Worm (Caenorhabditis elegans) whole organism, L1 larva: ENCODE measurements around the gene nhr-112.

Experiments used
- C04F5.9 ChIP-seq: sonication (generic microtip); optimal IDR thresholded peaks from 2 replicates; lab custom pipeline; 2016; ENCODE audit warnings: missing genetic modification characterization, missing compliant biosample characterization
- C34B4.2 ChIP-seq: sonication (generic microtip); optimal IDR thresholded peaks from 2 replicates; lab custom pipeline; 2017; ENCODE audit warnings: mild to moderate bottlenecking, missing genetic modification characterization, missing compliant biosample characterization
- Y116A8C.19 ChIP-seq: sonication (generic microtip); optimal IDR thresholded peaks from 2 replicates; lab custom pipeline; 2016; ENCODE audit warnings: missing compliant biosample characterization, missing genetic modification characterization, borderline replicate concordance
- ama-1 ChIP-seq: fragments of 150-350 bp; optimal IDR thresholded peaks from 2 replicates; lab custom pipeline; 2014
- blmp-1 ChIP-seq: fragments of 150-350 bp; optimal IDR thresholded peaks from 2 replicates; lab custom pipeline; 2014; ENCODE audit warnings: missing biosample characterization, missing genetic modification characterization
- ces-1 ChIP-seq: fragments of 150-350 bp; optimal IDR thresholded peaks from 2 replicates; lab custom pipeline; 2014; ENCODE audit warnings: missing biosample characterization, missing genetic modification reagents, missing genetic modification characterization
- dsc-1 ChIP-seq: sonication (generic microtip); optimal IDR thresholded peaks from 2 replicates; lab custom pipeline; 2016; ENCODE audit warnings: mild to moderate bottlenecking, missing genetic modification characterization, missing compliant biosample characterization
- efl-1 ChIP-seq, 4 experiments: fragments of 150-350 bp; optimal IDR thresholded peaks in 3 of 4; peaks in 1 of 4; 1 replicate in 1 of 4; 2 replicates in 3 of 4; lab custom pipeline; 2014; ENCODE audit warnings: missing biosample characterization in 2 of 4, missing genetic modification characterization in 2 of 4, missing genetic modification reagents in 2 of 4
- fkh-4 ChIP-seq: sonication (generic microtip); optimal IDR thresholded peaks from 2 replicates; lab custom pipeline; 2016; ENCODE audit warnings: missing compliant biosample characterization, missing genetic modification characterization, borderline replicate concordance
- hlh-17 ChIP-seq: fragments of 200-800 bp; sonication (Bioruptor generic); optimal IDR thresholded peaks from 2 replicates; lab custom pipeline; 2018; ENCODE audit warnings: missing genetic modification characterization, mild to moderate bottlenecking, missing compliant biosample characterization, moderate library complexity, borderline replicate concordance
- hlh-4 ChIP-seq: sonication (generic microtip); optimal IDR thresholded peaks from 2 replicates; lab custom pipeline; 2016; ENCODE audit warnings: mild to moderate bottlenecking, missing genetic modification characterization, missing compliant biosample characterization
- irx-1 ChIP-seq: sonication (generic microtip); optimal IDR thresholded peaks from 2 replicates; lab custom pipeline; 2016; ENCODE audit warnings: missing genetic modification characterization, missing compliant biosample characterization
- isw-1 ChIP-seq: fragments of 200-800 bp; sonication (Bioruptor generic); IDR thresholded peaks from 2 replicates; pipeline ENCODE4 v1.3.6; 2022; ENCODE audit warnings: missing genetic modification characterization, missing compliant biosample characterization
- lin-13 ChIP-seq: fragments of 150-350 bp; optimal IDR thresholded peaks from 2 replicates; lab custom pipeline; 2014; ENCODE audit warnings: missing biosample characterization, missing genetic modification reagents, missing genetic modification characterization
- lin-35 ChIP-seq, 2 experiments: fragments of 150-350 bp; optimal IDR thresholded peaks; 2 replicates each; lab custom pipeline; 2014; ENCODE audit warnings: missing biosample characterization in 2 of 2, missing genetic modification characterization in 2 of 2, missing genetic modification reagents in 2 of 2
- lin-39 ChIP-seq: fragments of 150-350 bp; optimal IDR thresholded peaks from 2 replicates; lab custom pipeline; 2014; ENCODE audit warnings: missing biosample characterization, missing genetic modification reagents, missing genetic modification characterization
- mab-9 ChIP-seq: fragments of 200-800 bp; sonication (Bioruptor generic); IDR thresholded peaks from 2 replicates; pipeline ENCODE4 v1.3.6; 2022; ENCODE audit warnings: missing genetic modification reagents, missing genetic modification characterization, missing compliant biosample characterization
- mdl-1 ChIP-seq, 2 experiments: fragments of 150-350 bp; optimal IDR thresholded peaks; 2 replicates each; lab custom pipeline; 2014 to 2017; ENCODE audit warnings: missing biosample characterization in 2 of 2, missing genetic modification characterization in 2 of 2, inconsistent platforms in 1 of 2
- mep-1 ChIP-seq: fragments of 150-350 bp; optimal IDR thresholded peaks from 2 replicates; lab custom pipeline; 2014; ENCODE audit warnings: missing biosample characterization, missing genetic modification characterization
- nhr-20 ChIP-seq: sonication (generic microtip); optimal IDR thresholded peaks from 2 replicates; lab custom pipeline; 2016; ENCODE audit warnings: mild to moderate bottlenecking, missing genetic modification characterization, missing compliant biosample characterization
- nhr-237 ChIP-seq: fragments of 150-350 bp; optimal IDR thresholded peaks from 2 replicates; lab custom pipeline; 2014; ENCODE audit warnings: missing biosample characterization, missing genetic modification characterization
- nhr-28 ChIP-seq: fragments of 150-350 bp; optimal IDR thresholded peaks from 2 replicates; lab custom pipeline; 2014; ENCODE audit warnings: missing biosample characterization, missing genetic modification characterization
- nhr-71 ChIP-seq: sonication (generic microtip); optimal IDR thresholded peaks from 2 replicates; lab custom pipeline; 2016; ENCODE audit warnings: mild to moderate bottlenecking, missing genetic modification characterization, moderate library complexity, missing compliant biosample characterization
- snpc-4 ChIP-seq: fragments of 150-350 bp; optimal IDR thresholded peaks from 2 replicates; lab custom pipeline; 2014; ENCODE audit warnings: missing biosample characterization, missing genetic modification characterization
- sup-37 ChIP-seq: fragments of 200-800 bp; sonication (Bioruptor generic); optimal IDR thresholded peaks from 2 replicates; lab custom pipeline; 2018; ENCODE audit warnings: mild to moderate bottlenecking, missing genetic modification characterization, missing compliant biosample characterization
- swsn-7 ChIP-seq: sonication (generic microtip); optimal IDR thresholded peaks from 2 replicates; lab custom pipeline; 2016; ENCODE audit warnings: missing genetic modification characterization, missing compliant biosample characterization

nhr-112 gene

ce11 chrV:16675553-16675952, 48.1 kb downstream of the nhr-112 start, which contains the start of gene srz-1:
TSS of gene srz-1 (plus strand) at chrV:16675853.
- TF ChIP-seq mab-9 = no peak
- no peak for TF ChIP-seq nhr-28 (tag; lab: Kevin White, UChicago)
- TF ChIP-seq efl-1 (optimal IDR thresholded peaks at IDR 0.05; lab: Kevin White, UChicago) = no peak
- TF ChIP-seq efl-1 (GFP tag; optimal IDR thresholded peaks at IDR 0.05 in 1 of 2; lab: Kevin White, UChicago) = no peak
- no peak for TF ChIP-seq isw-1
- TF ChIP-seq lin-35 (GFP tag; optimal IDR thresholded peaks at IDR 0.05; lab: Kevin White, UChicago) = no peak
- no peak for TF ChIP-seq lin-13 (GFP tag; lab: Kevin White, UChicago)
- TF ChIP-seq nhr-237 (tag; lab: Kevin White, UChicago) = no peak
- no peak for TF ChIP-seq C04F5.9
- TF ChIP-seq hlh-17 = no peak
- TF ChIP-seq mdl-1 (tag; optimal IDR thresholded peaks at IDR 0.05; lab: Kevin White, UChicago) = no peak
- no peak for TF ChIP-seq ama-1 (lab: Kevin White, UChicago)
- TF ChIP-seq ces-1 (GFP tag; lab: Kevin White, UChicago) = no peak
- TF ChIP-seq blmp-1 (tag; lab: Kevin White, UChicago) = no peak
- TF ChIP-seq hlh-4 (tag; lab: Kevin White, UChicago) = no peak
- TF ChIP-seq, all 84 proteins: peak for 0

DNA sequence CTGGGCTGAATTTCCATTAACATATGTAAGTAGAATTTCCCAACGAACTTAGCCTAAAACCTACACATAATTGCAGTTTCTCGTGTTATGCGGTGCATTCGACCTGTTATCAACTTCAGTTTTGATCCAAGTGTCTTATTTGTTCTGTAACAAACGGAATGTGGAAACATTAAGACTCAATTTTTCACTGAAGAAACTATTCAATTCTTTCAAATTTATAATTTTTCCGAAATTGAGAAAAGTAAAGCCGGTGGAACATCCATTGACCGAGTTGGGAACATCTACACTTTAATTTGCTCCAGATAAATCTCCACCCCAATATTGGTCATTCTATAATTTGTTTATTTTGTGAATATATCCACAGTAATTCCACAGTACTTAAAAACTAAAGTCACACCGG, 49.2 kb downstream of the nhr-112 start:
- TF ChIP-seq mep-1 (tag; lab: Kevin White, UChicago) = no peak
- TF ChIP-seq swsn-7 (tag; lab: Kevin White, UChicago) = no peak
- TF ChIP-seq Y116A8C.19 = no peak
- no peak for TF ChIP-seq hlh-17

- TF ChIP-seq fkh-4 (no peak), sup-37 (no peak), lin-39 (no peak), lin-13 (GFP tag; lab: Kevin White, UChicago) (no peak), mdl-1 (tag; optimal IDR thresholded peaks at IDR 0.05; lab: Kevin White, UChicago) (no peak), nhr-28 (tag; lab: Kevin White, UChicago) (no peak), nhr-71 (tag; lab: Kevin White, UChicago) (no peak), C34B4.2 (tag; lab: Kevin White, UChicago) (no peak), nhr-237 (tag; lab: Kevin White, UChicago) (no peak), nhr-20 (tag; lab: Kevin White, UChicago) (no peak), snpc-4 (tag; lab: Kevin White, UChicago) (no peak), irx-1 (tag; lab: Kevin White, UChicago) (no peak), swsn-7 (tag; lab: Kevin White, UChicago) (no peak), dsc-1 (tag; lab: Kevin White, UChicago) (no peak)
Observed at ce11 chrV:16672198-16672597, 51.4 kb downstream of the nhr-112 start, which contains the start of gene F14F8.8. TSS of gene F14F8.8 (minus strand) at chrV:16672298.
